Fruit fly (Drosophila melanogaster) whole organism, embryonic: ENCODE data around the gene CG31548.

Experiments
- CG10959 ChIP-seq: fragments of 200-800 bp; sonication (Bioruptor generic); IDR thresholded peaks from 2 replicates; pipeline ENCODE4 v1.3.6; 2022; ENCODE audit warnings: missing biosample characterization, missing genetic modification characterization
- CG15601 ChIP-seq: fragments of 200-800 bp; sonication (Bioruptor generic); optimal IDR thresholded peaks from 3 replicates; lab custom pipeline; 2019; ENCODE audit warnings: missing biosample characterization, mild to moderate bottlenecking, missing genetic modification characterization, moderate library complexity
- CG1603 ChIP-seq: fragments of 200-800 bp; sonication (Bioruptor generic); optimal IDR thresholded peaks from 2 replicates; lab custom pipeline; 2019; ENCODE audit warnings: missing biosample characterization, mild to moderate bottlenecking, missing genetic modification characterization, moderate library complexity
- CG17568 ChIP-seq: fragments of 200-800 bp; sonication (Bioruptor generic); optimal IDR thresholded peaks from 2 replicates; lab custom pipeline; 2018; ENCODE audit warnings: missing biosample characterization, mild to moderate bottlenecking, missing genetic modification characterization, moderate library complexity
- CG17829 ChIP-seq: fragments of 200-800 bp; optimal IDR thresholded peaks from 2 replicates; lab custom pipeline; 2019; ENCODE audit warnings: missing biosample characterization, mild to moderate bottlenecking, missing genetic modification characterization, moderate library complexity
- CG2116 ChIP-seq: fragments of 200-800 bp; sonication (Bioruptor generic); optimal IDR thresholded peaks from 3 replicates; lab custom pipeline; 2018; ENCODE audit warnings: missing biosample characterization, mild to moderate bottlenecking, missing genetic modification characterization
- CG2678 ChIP-seq: fragments of 200-800 bp; sonication (Bioruptor generic); optimal IDR thresholded peaks from 3 replicates; lab custom pipeline; 2019; ENCODE audit warnings: missing biosample characterization, mild to moderate bottlenecking, missing genetic modification characterization, moderate library complexity
- CG31224 ChIP-seq: fragments of 200-800 bp; sonication (Bioruptor generic); IDR thresholded peaks from 2 replicates; pipeline ENCODE4 v1.3.6; 2022; ENCODE audit warnings: missing biosample characterization, missing genetic modification characterization
- CG42726 ChIP-seq: fragments of 200-800 bp; sonication (Bioruptor generic); IDR thresholded peaks from 2 replicates; pipeline ENCODE4 v1.3.6; 2022; ENCODE audit warnings: missing biosample characterization, missing genetic modification characterization; ENCODE audit not compliant: partially characterized antibody
- CG43689 ChIP-seq: fragments of 200-800 bp; sonication (Bioruptor generic); IDR thresholded peaks from 2 replicates; pipeline ENCODE4 v1.3.6; 2022; ENCODE audit warnings: missing biosample characterization, missing genetic modification characterization
- CG6689 ChIP-seq: fragments of 200-800 bp; sonication (Bioruptor generic); IDR thresholded peaks from 2 replicates; pipeline ENCODE4 v1.3.6; 2022; ENCODE audit warnings: missing biosample characterization, missing genetic modification characterization
- CG7556 ChIP-seq: fragments of 200-800 bp; sonication (Bioruptor generic); optimal IDR thresholded peaks from 2 replicates; lab custom pipeline; 2017; ENCODE audit warnings: missing biosample characterization, mild to moderate bottlenecking, missing genetic modification characterization
- CG7963 ChIP-seq: fragments of 200-800 bp; sonication (Bioruptor generic); IDR thresholded peaks from 3 replicates; pipeline ENCODE4 v1.3.6; 2022; ENCODE audit warnings: missing biosample characterization, missing genetic modification characterization; ENCODE audit not compliant: partially characterized antibody
- Camta ChIP-seq: fragments of 200-800 bp; sonication (Bioruptor generic); optimal IDR thresholded peaks from 2 replicates; lab custom pipeline; 2016; ENCODE audit warnings: missing biosample characterization, missing genetic modification characterization
- D19A ChIP-seq: fragments of 200-800 bp; optimal IDR thresholded peaks from 3 replicates; lab custom pipeline; 2019; ENCODE audit warnings: missing biosample characterization, mild to moderate bottlenecking, missing genetic modification characterization, moderate library complexity
- Dad ChIP-seq: fragments of 200-800 bp; sonication (Bioruptor generic); optimal IDR thresholded peaks from 3 replicates; lab custom pipeline; 2016; ENCODE audit warnings: missing biosample characterization, missing genetic modification characterization
- Doc2 ChIP-seq: fragments of 200-800 bp; sonication (Bioruptor generic); IDR thresholded peaks from 2 replicates; pipeline ENCODE4 v1.3.6; 2022; ENCODE audit warnings: missing biosample characterization, missing genetic modification characterization
- Dp ChIP-seq: fragments of 200-800 bp; sonication (Bioruptor generic); optimal IDR thresholded peaks from 2 replicates; lab custom pipeline; 2018; ENCODE audit warnings: missing biosample characterization, mild to moderate bottlenecking, missing genetic modification characterization, moderate library complexity
- Dref ChIP-seq: fragments of 200-800 bp; sonication (Bioruptor generic); IDR thresholded peaks from 2 replicates; pipeline ENCODE4 v1.3.6; 2022; ENCODE audit warnings: missing biosample characterization, missing genetic modification characterization
- Ets97D ChIP-seq: fragments of 200-800 bp; sonication (Bioruptor generic); optimal IDR thresholded peaks from 3 replicates; lab custom pipeline; 2016; ENCODE audit warnings: missing biosample characterization, missing genetic modification characterization
- Med ChIP-seq: fragments of 200-800 bp; sonication (Bioruptor generic); peaks from one replicate; lab custom pipeline; 2016; ENCODE audit warnings: missing biosample characterization, missing genetic modification characterization, mild to moderate bottlenecking, inconsistent platforms, moderate library complexity
- Meics ChIP-seq: fragments of 200-800 bp; sonication (Bioruptor generic); optimal IDR thresholded peaks from 2 replicates; lab custom pipeline; 2017; ENCODE audit warnings: missing biosample characterization, mild to moderate bottlenecking, missing genetic modification characterization
- Pdp1 ChIP-seq, 2 experiments: fragments of 200-800 bp; sonication (Bioruptor generic); optimal IDR thresholded peaks; 3 replicates each; lab custom pipeline; 2016; ENCODE audit warnings: missing biosample characterization in 2 of 2, missing genetic modification characterization in 2 of 2, mild to moderate bottlenecking in 1 of 2, moderate library complexity in 1 of 2
- Sry-β ChIP-seq: fragments of 200-800 bp; sonication (Bioruptor generic); optimal IDR thresholded peaks from 2 replicates; lab custom pipeline; 2018; ENCODE audit warnings: missing biosample characterization, mild to moderate bottlenecking, missing genetic modification characterization, moderate library complexity
- Ssrp ChIP-seq: fragments of 200-800 bp; sonication (Bioruptor generic); optimal IDR thresholded peaks from 2 replicates; lab custom pipeline; 2018; ENCODE audit warnings: missing biosample characterization, mild to moderate bottlenecking, missing genetic modification characterization, moderate library complexity
- Tbp ChIP-seq: fragments of >200 bp; optimal IDR thresholded peaks from 2 replicates; lab custom pipeline; 2018; ENCODE audit warnings: missing biosample characterization, missing genetic modification characterization
- Trl ChIP-seq, 3 experiments: fragments of >200 bp in 2 of 3; fragments of 200-800 bp in 1 of 3; sonication (Bioruptor generic) in 1 of 3; optimal IDR thresholded peaks; 2 replicates in 1 of 3; 3 replicates in 2 of 3; lab custom pipeline; 2016 to 2017; ENCODE audit warnings: missing biosample characterization in 1 of 3, missing genetic modification characterization in 1 of 3
- Usf ChIP-seq: fragments of 200-800 bp; sonication (Bioruptor generic); optimal IDR thresholded peaks from 2 replicates; lab custom pipeline; 2017; ENCODE audit warnings: missing genotype, missing biosample characterization, missing genetic modification characterization
- amos ChIP-seq: fragments of 200-800 bp; sonication (Bioruptor generic); IDR thresholded peaks from 2 replicates; pipeline ENCODE4 v1.3.6; 2022; ENCODE audit warnings: missing biosample characterization, missing genetic modification characterization; ENCODE audit not compliant: partially characterized antibody
- ato ChIP-seq: fragments of 200-800 bp; sonication (Bioruptor generic); IDR thresholded peaks from 2 replicates; pipeline ENCODE4 v1.3.6; 2022; ENCODE audit warnings: missing biosample characterization, missing genetic modification characterization; ENCODE audit not compliant: partially characterized antibody
- az2 ChIP-seq: fragments of 200-800 bp; sonication (Bioruptor generic); optimal IDR thresholded peaks from 3 replicates; lab custom pipeline; 2016; ENCODE audit warnings: missing biosample characterization, missing genetic modification characterization
- bsh ChIP-seq, 2 experiments: fragments of 200-800 bp; sonication (Bioruptor generic); optimal IDR thresholded peaks; 2 replicates each; lab custom pipeline; 2017 to 2018; ENCODE audit warnings: mild to moderate bottlenecking in 2 of 2, missing biosample characterization in 2 of 2, missing genetic modification characterization in 2 of 2, moderate library complexity in 1 of 2
- cg ChIP-seq: fragments of 200-800 bp; sonication (Bioruptor generic); optimal IDR thresholded peaks from 3 replicates; lab custom pipeline; 2019; ENCODE audit warnings: missing biosample characterization, mild to moderate bottlenecking, missing genetic modification characterization, moderate library complexity
- crol ChIP-seq: fragments of 200-800 bp; sonication (Bioruptor generic); IDR thresholded peaks from 2 replicates; pipeline ENCODE4 v1.3.6; 2022; ENCODE audit warnings: missing biosample characterization, missing genetic modification characterization
- crp ChIP-seq, 2 experiments: fragments of 200-800 bp; sonication (Bioruptor generic); optimal IDR thresholded peaks; 2 replicates in 1 of 2; 3 replicates in 1 of 2; lab custom pipeline; 2017; ENCODE audit warnings: missing biosample characterization in 2 of 2, missing genetic modification characterization in 2 of 2, mild to moderate bottlenecking in 1 of 2, moderate library complexity in 1 of 2
- dan ChIP-seq: fragments of 200-800 bp; sonication (Bioruptor generic); IDR thresholded peaks from 2 replicates; pipeline ENCODE4 v1.3.6; 2022; ENCODE audit warnings: missing biosample characterization, missing genetic modification characterization
- hbn ChIP-seq: fragments of 200-800 bp; sonication (Bioruptor generic); IDR thresholded peaks from 2 replicates; pipeline ENCODE4 v1.3.6; 2022; ENCODE audit warnings: missing biosample characterization, missing genetic modification characterization; ENCODE audit not compliant: partially characterized antibody
- kni ChIP-seq: fragments of 200-800 bp; sonication (Bioruptor generic); optimal IDR thresholded peaks from 3 replicates; lab custom pipeline; 2017; ENCODE audit warnings: mild to moderate bottlenecking, missing biosample characterization, missing genetic modification reagents, missing genetic modification characterization
- mam ChIP-seq: fragments of 200-800 bp; sonication (Bioruptor generic); optimal IDR thresholded peaks from 3 replicates; lab custom pipeline; 2016; ENCODE audit warnings: missing biosample characterization, missing genetic modification characterization
- nmo ChIP-seq: fragments of 200-800 bp; sonication (Bioruptor generic); optimal IDR thresholded peaks from 2 replicates; lab custom pipeline; 2018; ENCODE audit warnings: missing biosample characterization, mild to moderate bottlenecking, missing genetic modification characterization, moderate library complexity
- psq ChIP-seq: fragments of 200-800 bp; sonication (Bioruptor generic); optimal IDR thresholded peaks from 2 replicates; lab custom pipeline; 2017; ENCODE audit warnings: missing biosample characterization, missing genetic modification characterization
- sens ChIP-seq: fragments of 200-800 bp; sonication (Bioruptor generic); peaks from one replicate; lab custom pipeline; 2016; ENCODE audit warnings: missing biosample characterization, missing genetic modification characterization
- shn ChIP-seq: fragments of 200-800 bp; sonication (Bioruptor generic); optimal IDR thresholded peaks from 3 replicates; lab custom pipeline; 2016; ENCODE audit warnings: missing biosample characterization, missing genetic modification characterization
- sug ChIP-seq: fragments of 200-800 bp; optimal IDR thresholded peaks from 2 replicates; lab custom pipeline; 2019; ENCODE audit warnings: missing biosample characterization, mild to moderate bottlenecking, missing genetic modification characterization, moderate library complexity
- trem ChIP-seq: fragments of 200-800 bp; optimal IDR thresholded peaks from 3 replicates; lab custom pipeline; 2019; ENCODE audit warnings: missing biosample characterization, mild to moderate bottlenecking, missing genetic modification characterization, moderate library complexity
- unpg ChIP-seq: fragments of 200-800 bp; sonication (Bioruptor generic); optimal IDR thresholded peaks from 3 replicates; lab custom pipeline; 2018; ENCODE audit warnings: missing biosample characterization, mild to moderate bottlenecking, missing genetic modification characterization, moderate library complexity
- yki ChIP-seq: fragments of >200 bp; optimal IDR thresholded peaks from 3 replicates; lab custom pipeline; 2018
- zf30C ChIP-seq: fragments of 200-800 bp; sonication (Bioruptor generic); optimal IDR thresholded peaks from 3 replicates; lab custom pipeline; 2018; ENCODE audit warnings: missing biosample characterization, mild to moderate bottlenecking, missing genetic modification characterization

Gene CG31548

dm6 chr3R:5671265-5671663 is 34.6 kb upstream of the CG31548 start:
- TF ChIP-seq hbn (GFP tag; lab: Robert Waterston, UW) (no peak), CG17829 (tag; lab: Kevin White, UChicago) (no peak), az2 (no peak), CG7556 (GFP tag; lab: Kevin White, UChicago) (no peak), CG1603 (no peak), amos (GFP tag; lab: Robert Waterston, UW) (no peak), crol (GFP tag; lab: Robert Waterston, UW) (peak; percentile 77), Dp (GFP tag; lab: Kevin White, UChicago) (no peak), CG15601 (tag; lab: Kevin White, UChicago) (no peak), Ssrp (tag; lab: Kevin White, UChicago) (no peak), Ets97D (GFP tag; lab: Kevin White, UChicago) (no peak), Trl (optimal IDR thresholded peaks at IDR 0.05; lab: Kevin White, UChicago) (peak in 1 of 2 experiments; percentile 32), Trl (GFP tag; optimal IDR thresholded peaks at IDR 0.05; lab: Kevin White, UChicago) (no peak), Pdp1 (GFP tag; optimal IDR thresholded peaks at IDR 0.05; lab: Kevin White, UChicago) (peak in 1 of 2 experiments; percentile 41), CG6689 (GFP tag; lab: Robert Waterston, UW) (no peak), sug (tag; lab: Kevin White, UChicago) (peak; percentile 25), cg (GFP tag; lab: Kevin White, UChicago) (peak; percentile 22), zf30C (GFP tag; lab: Kevin White, UChicago) (peak; percentile 35), Dad (GFP tag; lab: Kevin White, UChicago) (no peak), CG31224 (no peak), Usf (GFP tag; lab: Kevin White, UChicago) (no peak), nmo (GFP tag; lab: Kevin White, UChicago) (no peak), sens (peak; percentile 24), Sry-β (GFP tag; lab: Kevin White, UChicago) (no peak), CG17568 (GFP tag; lab: Kevin White, UChicago) (no peak), Doc2 (GFP tag; lab: Robert Waterston, UW) (no peak)

dm6 chr3R:5670660-5671264 is 34.1 kb upstream of the CG31548 start:
- TF ChIP-seq Camta (GFP tag; lab: Kevin White, UChicago) (no peak), D19A (tag; lab: Kevin White, UChicago) (no peak), CG2678 (tag; lab: Kevin White, UChicago) (no peak), CG42726 (no peak), Tbp (GFP tag; lab: Kevin White, UChicago) (no peak), psq (GFP tag; lab: Kevin White, UChicago) (peak; percentile 25), shn (GFP tag; lab: Kevin White, UChicago) (no peak), trem (tag; lab: Kevin White, UChicago) (peak; percentile 37), dan (GFP tag; lab: Robert Waterston, UW) (no peak), zf30C (GFP tag; lab: Kevin White, UChicago) (peak; percentile 78), Med (GFP tag; lab: Kevin White, UChicago) (peak; percentile 1), Dref (GFP tag; lab: Robert Waterston, UW) (0 out of 2 replicates have a peak, but pooled peaks have one; percentile 9), yki (lab: Kevin White, UChicago) (no peak), ato (0 out of 2 replicates have a peak, but pooled peaks have one; percentile 19), crp (GFP tag; optimal IDR thresholded peaks at IDR 0.05; lab: Kevin White, UChicago) (peak in 1 of 2 experiments; percentile 74), Meics (no peak), Ets97D (GFP tag; lab: Kevin White, UChicago) (no peak), unpg (GFP tag; lab: Kevin White, UChicago) (no peak), CG7963 (GFP tag; lab: Robert Waterston, UW) (no peak), mam (GFP tag; lab: Kevin White, UChicago) (no peak), sens (peak; percentile 47), CG43689 (no peak), CG2116 (GFP tag; lab: Kevin White, UChicago) (peak; percentile 78), kni (GFP tag; lab: Kevin White, UChicago) (no peak), bsh (GFP tag; optimal IDR thresholded peaks at IDR 0.05; lab: Kevin White, UChicago) (no peak), CG10959 (no peak)
